Fruit fly (Drosophila melanogaster): Measurements from ENCODE around the gene kon.

Gene kon

dm6 chr2L:18477455-18477854 lies 26.3 kb downstream of the kon start (continued):
- TF ChIP-seq dimm (GFP tag; IDR thresholded peaks at IDR 0.05) (no peak), klu (GFP tag; IDR thresholded peaks at IDR 0.05) (peak; percentile 86), bcd (GFP tag; optimal IDR thresholded peaks at IDR 0.05) (peak; percentile 84), CG13424 (tag; optimal IDR thresholded peaks at IDR 0.05) (peak; percentile 90), CG16779 (GFP tag; IDR thresholded peaks at IDR 0.05) (0 out of 2 replicates have a peak, but pooled peaks have one; percentile 27), lmd (GFP tag; IDR thresholded peaks at IDR 0.05) (peak; percentile 90), Dad (GFP tag; optimal IDR thresholded peaks at IDR 0.05) (no peak), B-H1 (GFP tag; IDR thresholded peaks at IDR 0.05) (peak; percentile 87), CG17359 (tag; optimal IDR thresholded peaks at IDR 0.05) (peak; percentile 91), MESR4 (GFP tag; optimal IDR thresholded peaks at IDR 0.05) (peak; percentile 17), scrt (GFP tag; optimal IDR thresholded peaks at IDR 0.05) (no peak), E2f1 (GFP tag; IDR thresholded peaks at IDR 0.05) (peak; percentile 91), Dll (GFP tag; IDR thresholded peaks at IDR 0.05; ENCODE audit: partially characterized antibody) (no peak), Dek (tag; optimal IDR thresholded peaks at IDR 0.05) (no peak), CG17612 (GFP tag; IDR thresholded peaks at IDR 0.05) (peak; percentile 60; the same call in 1 of the 2 replicates), CG2678 (tag; optimal IDR thresholded peaks at IDR 0.05) (no peak), sob (GFP tag; IDR thresholded peaks at IDR 0.05) (no peak; the same call in 1 of the 2 replicates), CG18599 (GFP tag; optimal IDR thresholded peaks at IDR 0.05) (peak; percentile 86), gce (GFP tag; IDR thresholded peaks at IDR 0.05) (peak; percentile 93), bigmax (GFP tag; optimal IDR thresholded peaks at IDR 0.05) (no peak), CG9932 (GFP tag; IDR thresholded peaks at IDR 0.05) (peak; percentile 76), CG14965 (GFP tag; optimal IDR thresholded peaks at IDR 0.05; ENCODE audit: borderline replicate concordance) (no peak), CG12942 (GFP tag; optimal IDR thresholded peaks at IDR 0.05) (peak; percentile 77), knrl (GFP tag; IDR thresholded peaks at IDR 0.05; ENCODE audit: partially characterized antibody) (no peak), Rx (GFP tag; IDR thresholded peaks at IDR 0.05) (no peak; the same call in 1 of the 2 replicates), nmo (GFP tag; optimal IDR thresholded peaks at IDR 0.05) (peak; percentile 97), tup (GFP tag; optimal IDR thresholded peaks at IDR 0.05) (peak; percentile 55), stc (GFP tag; IDR thresholded peaks at IDR 0.05) (peak; percentile 86; the same call in 1 of the 2 replicates), CG5953 (GFP tag; IDR thresholded peaks at IDR 0.05) (no peak; the same call in 1 of the 2 replicates), kah (GFP tag; optimal IDR thresholded peaks at IDR 0.05) (peak; percentile 74), D19B (GFP tag; optimal IDR thresholded peaks at IDR 0.05) (peak; percentile 24), trem (tag; optimal IDR thresholded peaks at IDR 0.05) (peak; percentile 92), CG2202 (tag; optimal IDR thresholded peaks at IDR 0.05) (peak; percentile 91), pros (GFP tag; optimal IDR thresholded peaks at IDR 0.05) (peak; percentile 14), CG9609 (GFP tag; optimal IDR thresholded peaks at IDR 0.05) (no peak), gcm (GFP tag; optimal IDR thresholded peaks at IDR 0.05) (peak; percentile 93), hth (optimal IDR thresholded peaks at IDR 0.05) (no peak), CG4424 (GFP tag; optimal IDR thresholded peaks at IDR 0.05) (peak; percentile 91), ara (GFP tag; IDR thresholded peaks at IDR 0.05) (peak; percentile 94), CG9437 (GFP tag; optimal IDR thresholded peaks at IDR 0.05) (peak; percentile 45), nau (GFP tag; optimal IDR thresholded peaks at IDR 0.05) (peak; percentile 72), tll (GFP tag; optimal IDR thresholded peaks at IDR 0.05) (no peak), jumu (GFP tag; optimal IDR thresholded peaks at IDR 0.05) (no peak), twi (tag; optimal IDR thresholded peaks at IDR 0.05) (peak; percentile 94), sug (tag; optimal IDR thresholded peaks at IDR 0.05) (no peak), CG17912 (GFP tag; optimal IDR thresholded peaks at IDR 0.05) (no peak), CrebB (tag; optimal IDR thresholded peaks at IDR 0.05) (peak; percentile 77), CG3995 (GFP tag; optimal IDR thresholded peaks at IDR 0.05) (no peak), CG6254 (GFP tag; optimal IDR thresholded peaks at IDR 0.05) (peak; percentile 91), hkb (optimal IDR thresholded peaks at IDR 0.05) (no peak), hkb (GFP tag; IDR thresholded peaks at IDR 0.05) (peak; percentile 93)
